Worm (Caenorhabditis elegans) whole organism, L4 larva: ENCODE measurements around the gene Y5F2A.4.

Experiments
- D1046.2 ChIP-seq: fragments of 200-800 bp; sonication (Bioruptor generic); IDR thresholded peaks from 2 replicates; pipeline ENCODE4 v1.3.6; 2022; ENCODE audit warnings: missing genetic modification characterization, missing compliant biosample characterization
- T20F7.1 ChIP-seq: fragments of 200-800 bp; sonication (Bioruptor generic); optimal IDR thresholded peaks from 2 replicates; lab custom pipeline; 2018; ENCODE audit warnings: mild to moderate bottlenecking, missing genetic modification characterization, missing compliant biosample characterization
- ama-1 ChIP-seq: fragments of 150-350 bp; optimal IDR thresholded peaks from 2 replicates; lab custom pipeline; 2014; ENCODE audit warnings: inconsistent platforms, mixed read lengths
- ceh-20 ChIP-seq: fragments of 200-800 bp; sonication (Bioruptor generic); IDR thresholded peaks from 2 replicates; pipeline ENCODE4 v1.3.6; 2022; ENCODE audit warnings: missing genetic modification reagents, missing genetic modification characterization, missing compliant biosample characterization
- ceh-28 ChIP-seq: fragments of 150-350 bp; optimal IDR thresholded peaks from 2 replicates; lab custom pipeline; 2014; ENCODE audit warnings: missing biosample characterization, missing genetic modification reagents, missing genetic modification characterization
- ces-1 ChIP-seq: fragments of 150-350 bp; sonication (generic microtip); optimal IDR thresholded peaks from 4 replicates; lab custom pipeline; 2014; ENCODE audit warnings: missing biosample characterization, missing genetic modification reagents, missing genetic modification characterization
- hlh-30 ChIP-seq: sonication (generic microtip); optimal IDR thresholded peaks from 2 replicates; lab custom pipeline; 2017; ENCODE audit warnings: antibody characterized with exemption, mild to moderate bottlenecking, missing genetic modification characterization, missing compliant biosample characterization; ENCODE audit not compliant: insufficient read depth
- lin-29 ChIP-seq: fragments of 200-800 bp; sonication (Bioruptor generic); IDR thresholded peaks from 2 replicates; pipeline ENCODE4 v1.3.6; 2022; ENCODE audit warnings: missing genetic modification reagents, missing genetic modification characterization, missing compliant biosample characterization
- mdt-29 ChIP-seq: fragments of 200-800 bp; sonication (Bioruptor generic); IDR thresholded peaks from 2 replicates; pipeline ENCODE4 v1.3.6; 2022; ENCODE audit warnings: missing genetic modification reagents, missing genetic modification characterization, missing compliant biosample characterization
- mes-2 ChIP-seq: sonication (generic microtip); optimal IDR thresholded peaks from 2 replicates; lab custom pipeline; 2016; ENCODE audit warnings: missing genotype, mild to moderate bottlenecking, missing genetic modification characterization, missing compliant biosample characterization; ENCODE audit not compliant: poor library complexity, severe bottlenecking
- snpc-1.2 ChIP-seq: fragments of 200-800 bp; sonication (Bioruptor generic); IDR thresholded peaks from 2 replicates; pipeline ENCODE4 v1.3.6; 2022; ENCODE audit warnings: missing genetic modification reagents, missing genetic modification characterization, missing compliant biosample characterization
- unc-39 ChIP-seq: sonication (generic microtip); optimal IDR thresholded peaks from 2 replicates; lab custom pipeline; 2017; ENCODE audit warnings: missing biosample characterization, missing genetic modification characterization

- TF ChIP-seq hlh-30 (tag; lab: Kevin White, UChicago), result no peak
- no peak for TF ChIP-seq ceh-20
- no peak for TF ChIP-seq ces-1 (GFP tag; lab: Kevin White, UChicago)
- TF ChIP-seq T20F7.1 (GFP tag; lab: Kevin White, UChicago), result no peak
- no peak for TF ChIP-seq lin-29 (GFP tag; lab: Robert Waterston, UW)
- no peak for TF ChIP-seq mdt-29 (GFP tag; lab: Robert Waterston, UW)
- no peak for TF ChIP-seq D1046.2 (GFP tag; lab: Robert Waterston, UW)
- no peak for TF ChIP-seq snpc-1.2 (GFP tag; lab: Robert Waterston, UW)
- TF ChIP-seq unc-39 (tag; lab: Kevin White, UChicago), result no peak
- TF ChIP-seq mes-2 (tag; lab: Kevin White, UChicago), result no peak
- TF ChIP-seq ama-1 (lab: Kevin White, UChicago), result no peak
- TF ChIP-seq ceh-28 (tag; lab: Kevin White, UChicago), result no peak
Measured at ce11 chrIV:11051963-11052362, 26.4 kb downstream of the Y5F2A.4 start.
